Fruit fly (Drosophila melanogaster): Measurements from ENCODE around the gene Gr64e.
A peak's percentile ranks its signal among the peaks of the same experiment; 100 is the strongest.

Gr64e gene

dm6 chr3L:3983466-3983946, 48.4 kb upstream of the Gr64e start, which contains the start of gene scrt (continued):
- TF ChIP-seq oc (tag; optimal IDR thresholded peaks at IDR 0.05) (no peak), CG6765 (GFP tag; optimal IDR thresholded peaks at IDR 0.05) (peak; percentile 26), Six4 (GFP tag; optimal IDR thresholded peaks at IDR 0.05) (no peak), vnd (GFP tag; IDR thresholded peaks at IDR 0.05; ENCODE audit: partially characterized antibody) (peak; percentile 67; the same call in 2 of the 3 replicates), Trl (optimal IDR thresholded peaks at IDR 0.05) (peak; percentile 63 to 85), Trl (GFP tag; optimal IDR thresholded peaks at IDR 0.05) (peak; percentile 41), Mrtf (GFP tag; IDR thresholded peaks at IDR 0.05) (no peak), aop (GFP tag; IDR thresholded peaks at IDR 0.05) (no peak), CG18262 (tag; optimal IDR thresholded peaks at IDR 0.05) (peak; percentile 62), CG7556 (GFP tag; optimal IDR thresholded peaks at IDR 0.05) (peak; percentile 61), Ptx1 (GFP tag; IDR thresholded peaks at IDR 0.05) (no peak), Fer2 (tag; optimal IDR thresholded peaks at IDR 0.05) (no peak), Spps (tag; optimal IDR thresholded peaks at IDR 0.05) (no peak), CHES-1-like (GFP tag; optimal IDR thresholded peaks at IDR 0.05) (peak; percentile 28), ara (GFP tag; IDR thresholded peaks at IDR 0.05) (peak; percentile 79), pzg (GFP tag; optimal IDR thresholded peaks at IDR 0.05) (no peak), Neu2 (GFP tag; optimal IDR thresholded peaks at IDR 0.05; ENCODE audit: borderline replicate concordance) (no peak), chinmo (GFP tag; IDR thresholded peaks at IDR 0.05; ENCODE audit: partially characterized antibody) (no peak), CG13624 (GFP tag; optimal IDR thresholded peaks at IDR 0.05) (no peak), cg (GFP tag; optimal IDR thresholded peaks at IDR 0.05) (no peak), H15 (GFP tag; IDR thresholded peaks at IDR 0.05) (0 out of 3 replicates have a peak, but pooled peaks have one; percentile 47), CG10565 (GFP tag; optimal IDR thresholded peaks at IDR 0.05) (no peak), HLH3B (GFP tag; IDR thresholded peaks at IDR 0.05) (0 out of 2 replicates have a peak, but pooled peaks have one; percentile 35), pan (optimal IDR thresholded peaks at IDR 0.05) (no peak), pan (GFP tag; optimal IDR thresholded peaks at IDR 0.05 in 1 of 2, IDR thresholded peaks at IDR 0.05 in 1 of 2) (peak in 1 of 2 experiments; percentile 41), NFAT (GFP tag; IDR thresholded peaks at IDR 0.05) (no peak), knrl (GFP tag; IDR thresholded peaks at IDR 0.05; ENCODE audit: partially characterized antibody) (peak; percentile 72; the same call in 2 of the 3 replicates), CG1832 (GFP tag; optimal IDR thresholded peaks at IDR 0.05) (no peak), B-H1 (GFP tag; IDR thresholded peaks at IDR 0.05) (no peak), amos (GFP tag; IDR thresholded peaks at IDR 0.05; ENCODE audit: partially characterized antibody) (peak; percentile 51), CG10979 (tag; optimal IDR thresholded peaks at IDR 0.05) (peak; percentile 91), CG1603 (tag; optimal IDR thresholded peaks at IDR 0.05) (peak; percentile 54), Oli (tag; optimal IDR thresholded peaks at IDR 0.05) (peak; percentile 12), unc-4 (GFP tag; IDR thresholded peaks at IDR 0.05; ENCODE audit: partially characterized antibody) (peak; percentile 44; the same call in 1 of the 2 replicates), Asciz (GFP tag; optimal IDR thresholded peaks at IDR 0.05) (no peak), CG3847 (GFP tag; IDR thresholded peaks at IDR 0.05) (no peak), fru (optimal IDR thresholded peaks at IDR 0.05) (no peak), CG4854 (GFP tag; optimal IDR thresholded peaks at IDR 0.05) (no peak), CG9215 (GFP tag; IDR thresholded peaks at IDR 0.05) (0 out of 2 replicates have a peak, but pooled peaks have one; percentile 29), Bteb2 (GFP tag; optimal IDR thresholded peaks at IDR 0.05) (no peak), Vsx1 (GFP tag; optimal IDR thresholded peaks at IDR 0.05) (no peak), Dad (GFP tag; optimal IDR thresholded peaks at IDR 0.05) (peak; percentile 39), CG8944 (GFP tag; optimal IDR thresholded peaks at IDR 0.05) (no peak), E2f2 (GFP tag; IDR thresholded peaks at IDR 0.05) (peak; percentile 15; the same call in 1 of the 2 replicates), CG7786 (GFP tag; optimal IDR thresholded peaks at IDR 0.05) (no peak), CG15479 (GFP tag; optimal IDR thresholded peaks at IDR 0.05) (no peak), CG33557 (GFP tag; optimal IDR thresholded peaks at IDR 0.05) (peak; percentile 27), inv (GFP tag; IDR thresholded peaks at IDR 0.05; ENCODE audit: partially characterized antibody) (peak; percentile 42), CG16779 (GFP tag; IDR thresholded peaks at IDR 0.05) (no peak), en (GFP tag; optimal IDR thresholded peaks at IDR 0.05) (no peak), CG14014 (GFP tag; IDR thresholded peaks at IDR 0.05) (no peak)

Data from whole organism, embryonic.